Worm (Caenorhabditis elegans): Measurements from ENCODE around the gene bbs-4.

Gene bbs-4

ce11 chrIII:9623460-9623859 lies 11.5 kb upstream of the bbs-4 start:
- TF ChIP-seq unc-62 (GFP tag; optimal IDR thresholded peaks at IDR 0.05) (no peak), unc-39 (tag; optimal IDR thresholded peaks at IDR 0.05) (no peak), ceh-16 (tag; optimal IDR thresholded peaks at IDR 0.05) (no peak), fos-1 (tag; optimal IDR thresholded peaks at IDR 0.05) (no peak), sea-2 (GFP tag; optimal IDR thresholded peaks at IDR 0.05) (no peak), nhr-11 (tag; optimal IDR thresholded peaks at IDR 0.05) (no peak), ama-1 (optimal IDR thresholded peaks at IDR 0.05) (no peak), mml-1 (tag; optimal IDR thresholded peaks at IDR 0.05) (no peak), elt-2 (tag; optimal IDR thresholded peaks at IDR 0.05) (no peak), nhr-25 (tag; optimal IDR thresholded peaks at IDR 0.05) (no peak), nhr-76 (tag; optimal IDR thresholded peaks at IDR 0.05) (no peak), jun-1 (tag; optimal IDR thresholded peaks at IDR 0.05) (no peak)

ce11 chrIII:9621840-9622525 lies 10.0 kb upstream of the bbs-4 start:
- TF ChIP-seq pha-4 (tag; optimal IDR thresholded peaks at IDR 0.05) (peak; percentile 23), elt-2 (tag; optimal IDR thresholded peaks at IDR 0.05) (peak; percentile 91), ama-1 (optimal IDR thresholded peaks at IDR 0.05) (peak; percentile 54), ZK546.5 (tag; optimal IDR thresholded peaks at IDR 0.05) (no peak), pqm-1 (tag; optimal IDR thresholded peaks at IDR 0.05) (peak; percentile 63)

ce11 chrIII:9620148-9620547 lies 8.2 kb upstream of the bbs-4 start:
- TF ChIP-seq daf-12 (tag; optimal IDR thresholded peaks at IDR 0.05) (no peak), ama-1 (optimal IDR thresholded peaks at IDR 0.05) (peak; percentile 34), hmg-11 (tag; optimal IDR thresholded peaks at IDR 0.05) (no peak), nhr-237 (tag; optimal IDR thresholded peaks at IDR 0.05) (no peak), elt-3 (tag; optimal IDR thresholded peaks at IDR 0.05) (no peak), pha-4 (tag; optimal IDR thresholded peaks at IDR 0.05) (peak; percentile 39), lin-15B (tag; optimal IDR thresholded peaks at IDR 0.05) (peak; percentile 6), nhr-25 (tag; optimal IDR thresholded peaks at IDR 0.05) (peak; percentile 17), nhr-23 (tag; optimal IDR thresholded peaks at IDR 0.05) (peak; percentile 40), nfya-1 (tag; optimal IDR thresholded peaks at IDR 0.05; ENCODE audit: insufficient read depth) (peak; percentile 50), pqm-1 (tag; optimal IDR thresholded peaks at IDR 0.05) (peak; percentile 46), elt-2 (tag; optimal IDR thresholded peaks at IDR 0.05) (peak; percentile 71)

ce11 chrIII:9619079-9619761 lies 7.2 kb upstream of the bbs-4 start, which contains the start of gene hlh-11:
Gene hlh-11 (plus strand): TSS chrIII:9619711.
- TF ChIP-seq nhr-11 (tag; optimal IDR thresholded peaks at IDR 0.05) (peak; percentile 58), ceh-28 (tag; optimal IDR thresholded peaks at IDR 0.05) (peak; percentile 83), skn-1 (tag; optimal IDR thresholded peaks at IDR 0.05) (no peak), nhr-25 (tag; optimal IDR thresholded peaks at IDR 0.05) (peak; percentile 87), lin-15B (tag; optimal IDR thresholded peaks at IDR 0.05) (peak; percentile 61), ceh-16 (tag; optimal IDR thresholded peaks at IDR 0.05) (no peak), nhr-23 (tag; optimal IDR thresholded peaks at IDR 0.05) (peak; percentile 80), nhr-76 (tag; optimal IDR thresholded peaks at IDR 0.05) (no peak), nhr-237 (tag; optimal IDR thresholded peaks at IDR 0.05) (no peak), pha-4 (tag; optimal IDR thresholded peaks at IDR 0.05) (peak; percentile 85), ceh-9 (tag; optimal IDR thresholded peaks at IDR 0.05) (no peak), sea-2 (GFP tag; optimal IDR thresholded peaks at IDR 0.05) (no peak), lsy-12 (tag; optimal IDR thresholded peaks at IDR 0.05) (peak; percentile 72), ZK546.5 (tag; optimal IDR thresholded peaks at IDR 0.05) (no peak), ceh-82 (tag; optimal IDR thresholded peaks at IDR 0.05) (peak; percentile 75), nhr-67 (tag; optimal IDR thresholded peaks at IDR 0.05) (no peak), eor-1 (tag; optimal IDR thresholded peaks at IDR 0.05) (no peak), nhr-43 (tag; optimal IDR thresholded peaks at IDR 0.05; ENCODE audit: poor library complexity, severe bottlenecking) (peak; percentile 96), nhr-12 (tag; optimal IDR thresholded peaks at IDR 0.05) (no peak), elt-3 (tag; optimal IDR thresholded peaks at IDR 0.05) (peak in 2 of 3 experiments; percentile 47 to 64), egl-5 (tag; optimal IDR thresholded peaks at IDR 0.05) (peak; percentile 62), pqm-1 (tag; optimal IDR thresholded peaks at IDR 0.05) (peak; percentile 61), lin-39 (tag; optimal IDR thresholded peaks at IDR 0.05) (peak; percentile 93), elt-1 (tag; optimal IDR thresholded peaks at IDR 0.05) (no peak), unc-62 (GFP tag; optimal IDR thresholded peaks at IDR 0.05) (peak; percentile 43), ztf-11 (tag; optimal IDR thresholded peaks at IDR 0.05) (no peak), R02D3.7 (tag; optimal IDR thresholded peaks at IDR 0.05) (peak; percentile 62), mml-1 (tag; optimal IDR thresholded peaks at IDR 0.05) (peak; percentile 21), egl-27 (tag; optimal IDR thresholded peaks at IDR 0.05) (peak; percentile 71), jun-1 (tag; optimal IDR thresholded peaks at IDR 0.05) (peak; percentile 80), nfya-1 (tag; optimal IDR thresholded peaks at IDR 0.05; ENCODE audit: insufficient read depth) (peak; percentile 87), unc-39 (tag; optimal IDR thresholded peaks at IDR 0.05) (no peak), tbx-2 (tag; optimal IDR thresholded peaks at IDR 0.05) (peak; percentile 76), fkh-2 (tag; optimal IDR thresholded peaks at IDR 0.05) (no peak), ztf-4 (tag; optimal IDR thresholded peaks at IDR 0.05) (peak; percentile 52), nhr-28 (tag; optimal IDR thresholded peaks at IDR 0.05) (no peak), fkh-10 (GFP tag; optimal IDR thresholded peaks at IDR 0.05) (peak; percentile 52), fos-1 (tag; optimal IDR thresholded peaks at IDR 0.05) (peak; percentile 85)
